Fruit fly (Drosophila melanogaster) whole organism, adult: ENCODE data around the gene CHMP2B.

Experiments
- CG11617 ChIP-seq: fragments of 200-800 bp; sonication (Bioruptor generic); optimal IDR thresholded peaks from 2 replicates; lab custom pipeline; 2017; ENCODE audit warnings: mild to moderate bottlenecking, missing biosample characterization, missing genetic modification reagents, missing genetic modification characterization
- CG12768 ChIP-seq: fragments of 200-800 bp; sonication (Bioruptor generic); optimal IDR thresholded peaks from 2 replicates; lab custom pipeline; 2017; ENCODE audit warnings: missing biosample characterization, missing genetic modification characterization, mild to moderate bottlenecking, moderate library complexity, missing genetic modification reagents
- CG14711 ChIP-seq: fragments of 200-800 bp; sonication (Bioruptor generic); optimal IDR thresholded peaks from 2 replicates; lab custom pipeline; 2018; ENCODE audit warnings: missing biosample characterization, mild to moderate bottlenecking, missing genetic modification characterization, moderate library complexity
- CG1620 ChIP-seq: fragments of 200-800 bp; sonication (Bioruptor generic); optimal IDR thresholded peaks from 2 replicates; lab custom pipeline; 2016; ENCODE audit warnings: missing biosample characterization, missing genetic modification characterization
- CG33017 ChIP-seq: fragments of 200-800 bp; sonication (Bioruptor generic); optimal IDR thresholded peaks from 2 replicates; lab custom pipeline; 2018; ENCODE audit warnings: missing biosample characterization, mild to moderate bottlenecking, missing genetic modification characterization, moderate library complexity
- CG5204 ChIP-seq: fragments of 200-800 bp; sonication (Bioruptor generic); optimal IDR thresholded peaks from 2 replicates; lab custom pipeline; 2016; ENCODE audit warnings: missing biosample characterization, missing genetic modification characterization
- CG7045 ChIP-seq: fragments of 200-800 bp; sonication (Bioruptor generic); optimal IDR thresholded peaks from 2 replicates; lab custom pipeline; 2017; ENCODE audit warnings: missing biosample characterization, mild to moderate bottlenecking, missing genetic modification characterization
- CG7101 ChIP-seq: fragments of 200-800 bp; sonication (Bioruptor generic); optimal IDR thresholded peaks from 2 replicates; lab custom pipeline; 2018; ENCODE audit warnings: missing biosample characterization, mild to moderate bottlenecking, missing genetic modification characterization, moderate library complexity
- Clk ChIP-seq: fragments of 200-800 bp; sonication (Bioruptor generic); optimal IDR thresholded peaks from 2 replicates; lab custom pipeline; 2017; ENCODE audit warnings: missing biosample characterization, missing genetic modification characterization
- Crg-1 ChIP-seq: fragments of 200-800 bp; sonication (Bioruptor generic); optimal IDR thresholded peaks from 2 replicates; lab custom pipeline; 2016; ENCODE audit warnings: missing biosample characterization, missing genetic modification characterization
- Hr96 ChIP-seq: fragments of 200-800 bp; sonication (Bioruptor generic); optimal IDR thresholded peaks from 2 replicates; lab custom pipeline; 2016; ENCODE audit warnings: missing biosample characterization, missing genetic modification characterization
- Mnt ChIP-seq: fragments of 200-800 bp; sonication (Bioruptor generic); optimal IDR thresholded peaks from 2 replicates; lab custom pipeline; 2016; ENCODE audit warnings: missing biosample characterization, mild to moderate bottlenecking, missing genetic modification characterization
- bab1 ChIP-seq: fragments of 200-800 bp; sonication (Bioruptor generic); optimal IDR thresholded peaks from 3 replicates; lab custom pipeline; 2019; ENCODE audit warnings: missing biosample characterization, mild to moderate bottlenecking, missing genetic modification characterization, moderate library complexity
- cic ChIP-seq: fragments of 200-800 bp; sonication (Bioruptor generic); optimal IDR thresholded peaks from 2 replicates; lab custom pipeline; 2017; ENCODE audit warnings: missing biosample characterization, mild to moderate bottlenecking, missing genetic modification characterization, moderate library complexity
- cnc ChIP-seq, 2 experiments: fragments of >200 bp; optimal IDR thresholded peaks; 2 replicates each; lab custom pipeline; 2017
- kay ChIP-seq: fragments of 200-800 bp; sonication (Bioruptor generic); peaks from one replicate; lab custom pipeline; 2016; ENCODE audit warnings: missing biosample characterization, missing genetic modification characterization, borderline replicate concordance
- ovo ChIP-seq: fragments of 200-800 bp; sonication (Bioruptor generic); optimal IDR thresholded peaks from 2 replicates; lab custom pipeline; 2016; ENCODE audit warnings: missing biosample characterization, missing genetic modification characterization
- pad ChIP-seq: fragments of 200-800 bp; sonication (Bioruptor generic); optimal IDR thresholded peaks from 3 replicates; lab custom pipeline; 2017; ENCODE audit warnings: missing biosample characterization, missing genetic modification characterization, mild to moderate bottlenecking, moderate library complexity, missing genetic modification reagents
- tj ChIP-seq: fragments of 200-800 bp; sonication (Bioruptor generic); optimal IDR thresholded peaks from 3 replicates; lab custom pipeline; 2017; ENCODE audit warnings: missing biosample characterization, mild to moderate bottlenecking, missing genetic modification characterization, moderate library complexity
- toe ChIP-seq: fragments of 200-800 bp; sonication (Bioruptor generic); optimal IDR thresholded peaks from 2 replicates; lab custom pipeline; 2016; ENCODE audit warnings: missing biosample characterization, missing genetic modification characterization

Gene CHMP2B

dm6 chr3L:5139312-5139711 is at the start of gene CHMP2B, which contains the start of gene Tcs5:
Gene CHMP2B, plus strand, starts transcription at chr3L:5139619.
Gene Tcs5, minus strand, starts transcription at chr3L:5139395.
- TF ChIP-seq cnc (optimal IDR thresholded peaks at IDR 0.05; lab: Kevin White, UChicago), result no peak
- TF ChIP-seq kay, result no peak
- TF ChIP-seq CG1620 (GFP tag; lab: Kevin White, UChicago), result peak; percentile 100
- TF ChIP-seq CG7101 (tag; lab: Kevin White, UChicago), result peak; percentile 100
- peak; percentile 99 for TF ChIP-seq Mnt (GFP tag; lab: Kevin White, UChicago)
- peak; percentile 96 for TF ChIP-seq pad (GFP tag; lab: Kevin White, UChicago)
- peak; percentile 100 for TF ChIP-seq Clk
- peak; percentile 100 for TF ChIP-seq CG7045 (GFP tag; lab: Kevin White, UChicago)
- TF ChIP-seq CG14711 (tag; lab: Kevin White, UChicago), result peak; percentile 99
- peak; percentile 100 for TF ChIP-seq Crg-1
- peak; percentile 96 for TF ChIP-seq tj (GFP tag; lab: Kevin White, UChicago)
- TF ChIP-seq ovo, result peak; percentile 99
- TF ChIP-seq bab1 (GFP tag; lab: Kevin White, UChicago), result peak; percentile 100
- peak; percentile 100 for TF ChIP-seq CG33017 (tag; lab: Kevin White, UChicago)
- TF ChIP-seq cic (GFP tag; lab: Kevin White, UChicago), result peak; percentile 93
- peak; percentile 100 for TF ChIP-seq CG12768 (GFP tag; lab: Kevin White, UChicago)
- TF ChIP-seq CG11617 (GFP tag; lab: Kevin White, UChicago), result peak; percentile 99
- TF ChIP-seq CG5204 (GFP tag; lab: Kevin White, UChicago), result peak; percentile 100
- TF ChIP-seq toe (GFP tag; lab: Kevin White, UChicago), result peak; percentile 100
- TF ChIP-seq Hr96 (GFP tag; lab: Kevin White, UChicago), result peak; percentile 100

- TF ChIP-seq Hr96 (GFP tag; lab: Kevin White, UChicago) (no peak), bab1 (GFP tag; lab: Kevin White, UChicago) (peak; percentile 32), CG11617 (GFP tag; lab: Kevin White, UChicago) (no peak), ovo (no peak), CG33017 (tag; lab: Kevin White, UChicago) (no peak), toe (GFP tag; lab: Kevin White, UChicago) (no peak)
Measured at dm6 chr3L:5096674-5097073, 42.7 kb upstream of the CHMP2B start.

dm6 chr3L:5102050-5102449 is 37.4 kb upstream of the CHMP2B start:
- TF ChIP-seq cic (GFP tag; lab: Kevin White, UChicago) (no peak), tj (GFP tag; lab: Kevin White, UChicago) (no peak), CG14711 (tag; lab: Kevin White, UChicago) (no peak), CG5204 (GFP tag; lab: Kevin White, UChicago) (no peak), CG7045 (GFP tag; lab: Kevin White, UChicago) (no peak), pad (GFP tag; lab: Kevin White, UChicago) (no peak), CG11617 (GFP tag; lab: Kevin White, UChicago) (no peak), cnc (optimal IDR thresholded peaks at IDR 0.05; lab: Kevin White, UChicago) (no peak), Crg-1 (no peak), toe (GFP tag; lab: Kevin White, UChicago) (no peak), Hr96 (GFP tag; lab: Kevin White, UChicago) (no peak), Mnt (GFP tag; lab: Kevin White, UChicago) (no peak), CG1620 (GFP tag; lab: Kevin White, UChicago) (no peak), Clk (no peak), CG12768 (GFP tag; lab: Kevin White, UChicago) (no peak), CG33017 (tag; lab: Kevin White, UChicago) (no peak), kay (no peak), bab1 (GFP tag; lab: Kevin White, UChicago) (no peak), CG7101 (tag; lab: Kevin White, UChicago) (no peak)

- TF ChIP-seq CG1620 (GFP tag; lab: Kevin White, UChicago) (no peak), Mnt (GFP tag; lab: Kevin White, UChicago) (no peak), ovo (no peak), bab1 (GFP tag; lab: Kevin White, UChicago) (no peak), cnc (optimal IDR thresholded peaks at IDR 0.05; lab: Kevin White, UChicago) (no peak), kay (no peak), cic (GFP tag; lab: Kevin White, UChicago) (no peak), Crg-1 (no peak)
Measured at dm6 chr3L:5125202-5125601, 14.2 kb upstream of the CHMP2B start.

DNA sequence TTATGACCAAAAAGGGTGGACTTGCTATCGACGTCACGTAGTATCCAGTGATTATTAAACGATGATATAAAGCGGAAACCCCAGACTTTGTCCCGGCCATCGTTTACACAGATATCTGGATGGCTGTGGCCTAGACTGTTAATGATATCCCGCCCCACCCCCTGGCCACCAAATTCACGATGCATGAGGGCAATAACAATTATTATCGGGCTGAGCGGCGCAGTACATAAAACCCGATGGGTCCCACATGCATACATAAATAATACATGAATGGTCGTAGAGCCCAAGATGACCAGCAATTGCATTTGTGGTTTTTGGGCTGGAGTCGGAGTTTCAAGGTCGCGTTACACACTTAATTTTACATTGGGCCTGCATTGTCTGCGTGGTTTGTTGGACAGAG is 11.8 kb upstream of the CHMP2B start:
- no peak for TF ChIP-seq kay
- no peak for TF ChIP-seq Clk
- no peak for TF ChIP-seq CG11617 (GFP tag; lab: Kevin White, UChicago)
- TF ChIP-seq CG7101 (tag; lab: Kevin White, UChicago), result no peak
- TF ChIP-seq CG5204 (GFP tag; lab: Kevin White, UChicago), result no peak
- no peak for TF ChIP-seq cic (GFP tag; lab: Kevin White, UChicago)
- no peak for TF ChIP-seq CG1620 (GFP tag; lab: Kevin White, UChicago)
- TF ChIP-seq CG7045 (GFP tag; lab: Kevin White, UChicago), result no peak
- no peak for TF ChIP-seq cnc (optimal IDR thresholded peaks at IDR 0.05; lab: Kevin White, UChicago)
- TF ChIP-seq Crg-1, result no peak
- no peak for TF ChIP-seq Mnt (GFP tag; lab: Kevin White, UChicago)
- no peak for TF ChIP-seq ovo
- no peak for TF ChIP-seq toe (GFP tag; lab: Kevin White, UChicago)
- no peak for TF ChIP-seq CG12768 (GFP tag; lab: Kevin White, UChicago)
- TF ChIP-seq CG33017 (tag; lab: Kevin White, UChicago), result no peak
- no peak for TF ChIP-seq CG14711 (tag; lab: Kevin White, UChicago)
- TF ChIP-seq bab1 (GFP tag; lab: Kevin White, UChicago), result no peak
- TF ChIP-seq tj (GFP tag; lab: Kevin White, UChicago), result no peak
- TF ChIP-seq Hr96 (GFP tag; lab: Kevin White, UChicago), result no peak
- no peak for TF ChIP-seq pad (GFP tag; lab: Kevin White, UChicago)

DNA sequence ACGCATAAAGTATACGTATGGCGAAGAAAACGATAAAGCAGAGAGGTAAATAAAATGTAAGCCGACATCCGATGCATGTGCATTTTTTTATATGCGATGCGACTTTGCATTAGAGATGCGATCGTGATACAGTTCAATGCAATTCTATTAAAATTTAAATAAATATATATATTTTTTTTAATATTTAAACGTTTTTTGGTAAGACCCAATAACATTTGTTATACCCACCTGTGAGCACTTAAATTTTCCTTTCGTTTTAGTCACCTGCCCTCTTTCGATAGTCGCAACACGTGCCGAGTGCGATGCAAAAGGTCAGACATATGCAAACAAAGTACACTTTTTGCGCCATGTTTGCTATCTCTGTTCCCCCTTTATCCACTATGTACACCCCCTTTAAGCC is 11.2 kb upstream of the CHMP2B start:
- TF ChIP-seq CG5204 (GFP tag; lab: Kevin White, UChicago), result no peak
- no peak for TF ChIP-seq ovo
- TF ChIP-seq tj (GFP tag; lab: Kevin White, UChicago), result no peak
- no peak for TF ChIP-seq Hr96 (GFP tag; lab: Kevin White, UChicago)
- TF ChIP-seq CG14711 (tag; lab: Kevin White, UChicago), result no peak
- no peak for TF ChIP-seq pad (GFP tag; lab: Kevin White, UChicago)
- TF ChIP-seq CG12768 (GFP tag; lab: Kevin White, UChicago), result no peak
- TF ChIP-seq cnc (optimal IDR thresholded peaks at IDR 0.05; lab: Kevin White, UChicago), result no peak
- TF ChIP-seq bab1 (GFP tag; lab: Kevin White, UChicago), result no peak
- TF ChIP-seq Clk, result no peak
